Worm (Caenorhabditis elegans) whole organism, L2 larva: Measurements from ENCODE around the gene K10D11.6.

Experiments used
- elt-3 ChIP-seq: sonication (generic microtip); optimal IDR thresholded peaks from 2 replicates; lab custom pipeline; 2017; ENCODE audit warnings: missing biosample characterization, missing genetic modification characterization
- nhr-12 ChIP-seq: fragments of 150-350 bp; optimal IDR thresholded peaks from 2 replicates; lab custom pipeline; 2014; ENCODE audit warnings: missing biosample characterization, missing genetic modification characterization
- nhr-77 ChIP-seq: fragments of 150-350 bp; optimal IDR thresholded peaks from 2 replicates; lab custom pipeline; 2014; ENCODE audit warnings: missing biosample characterization, missing genetic modification characterization
- ztf-11 ChIP-seq: sonication (generic microtip); optimal IDR thresholded peaks from 2 replicates; lab custom pipeline; 2017; ENCODE audit warnings: missing biosample characterization, missing genetic modification characterization

DNA sequence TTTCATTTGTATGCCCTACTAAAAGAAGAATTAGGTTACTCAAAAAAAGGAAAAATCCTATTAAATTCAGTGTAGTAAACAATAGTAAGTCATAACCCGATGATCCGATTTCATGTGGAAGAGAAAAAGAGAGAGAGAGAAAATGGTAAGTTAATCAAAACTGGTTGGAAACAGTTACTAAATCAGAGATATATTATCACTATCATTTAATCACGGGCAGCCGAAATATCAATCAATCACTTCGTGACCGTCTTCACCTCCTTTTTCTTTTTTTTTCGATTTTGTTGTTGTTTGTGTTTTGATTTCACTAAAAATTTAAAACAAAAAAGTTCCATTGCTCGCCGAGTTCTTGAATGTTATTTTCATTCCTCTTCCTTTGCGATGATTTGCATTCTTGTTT is 8.3 kb upstream of the K10D11.6 start:
- TF ChIP-seq ztf-11 (tag; lab: Kevin White, UChicago) (no peak), elt-3 (no peak), nhr-12 (tag; lab: Kevin White, UChicago) (no peak), nhr-77 (no peak)
